Fruit fly (Drosophila melanogaster) whole organism, embryonic: ENCODE results near the gene SP.

Experiments
- CG10431 ChIP-seq: fragments of 200-800 bp; sonication (Bioruptor generic); optimal IDR thresholded peaks from 3 replicates; lab custom pipeline; 2018; ENCODE audit warnings: missing biosample characterization, mild to moderate bottlenecking, missing genetic modification characterization
- CG11247 ChIP-seq: fragments of 200-800 bp; sonication (Bioruptor generic); IDR thresholded peaks from 2 replicates; pipeline ENCODE4 v1.3.6; 2022; ENCODE audit warnings: missing biosample characterization, missing genetic modification characterization
- CG12391 ChIP-seq: fragments of 200-800 bp; sonication (Bioruptor generic); optimal IDR thresholded peaks from 3 replicates; lab custom pipeline; 2018; ENCODE audit warnings: missing biosample characterization, mild to moderate bottlenecking, missing genetic modification characterization, moderate library complexity
- CG14050 ChIP-seq: fragments of 200-800 bp; sonication (Bioruptor generic); IDR thresholded peaks from 3 replicates; pipeline ENCODE4 v1.3.6; 2022; ENCODE audit warnings: missing biosample characterization, missing genetic modification characterization
- CG5245 ChIP-seq: fragments of 200-800 bp; sonication (Bioruptor generic); optimal IDR thresholded peaks from 3 replicates; lab custom pipeline; 2016; ENCODE audit warnings: missing biosample characterization, missing genetic modification characterization
- CG9727 ChIP-seq: fragments of 200-800 bp; sonication (Bioruptor generic); optimal IDR thresholded peaks from 3 replicates; lab custom pipeline; 2017; ENCODE audit warnings: missing biosample characterization, mild to moderate bottlenecking, missing genetic modification characterization
- Doc3 ChIP-seq: fragments of 200-800 bp; sonication (Bioruptor generic); IDR thresholded peaks from 3 replicates; pipeline ENCODE4 v1.3.6; 2022; ENCODE audit warnings: missing biosample characterization, missing genetic modification characterization; ENCODE audit not compliant: partially characterized antibody
- Dref ChIP-seq: fragments of 200-800 bp; sonication (Bioruptor generic); IDR thresholded peaks from 2 replicates; pipeline ENCODE4 v1.3.6; 2022; ENCODE audit warnings: missing biosample characterization, missing genetic modification characterization
- E2f2 ChIP-seq: fragments of 200-800 bp; sonication (Bioruptor generic); IDR thresholded peaks from 2 replicates; pipeline ENCODE4 v1.3.6; 2022; ENCODE audit warnings: missing biosample characterization, missing genetic modification characterization
- MTF-1 ChIP-seq: fragments of 200-800 bp; sonication (Bioruptor generic); optimal IDR thresholded peaks from 2 replicates; lab custom pipeline; 2018; ENCODE audit warnings: missing biosample characterization, mild to moderate bottlenecking, missing genetic modification characterization, borderline replicate concordance
- NC2β ChIP-seq: fragments of 200-800 bp; sonication (Bioruptor generic); optimal IDR thresholded peaks from 2 replicates; lab custom pipeline; 2016; ENCODE audit warnings: missing biosample characterization, missing genetic modification characterization
- Opbp ChIP-seq: fragments of 200-800 bp; sonication (Bioruptor generic); IDR thresholded peaks from 3 replicates; pipeline ENCODE4 v1.3.6; 2022; ENCODE audit warnings: missing biosample characterization, missing genetic modification characterization; ENCODE audit not compliant: partially characterized antibody
- Ravus ChIP-seq: fragments of 200-800 bp; sonication (Bioruptor generic); IDR thresholded peaks from 2 replicates; pipeline ENCODE4 v1.3.6; 2022; ENCODE audit warnings: missing biosample characterization, missing genetic modification characterization
- Sry-β ChIP-seq: fragments of 200-800 bp; sonication (Bioruptor generic); optimal IDR thresholded peaks from 2 replicates; lab custom pipeline; 2018; ENCODE audit warnings: missing biosample characterization, mild to moderate bottlenecking, missing genetic modification characterization, moderate library complexity
- dimm ChIP-seq: fragments of 200-800 bp; sonication (Bioruptor generic); IDR thresholded peaks from 2 replicates; pipeline ENCODE4 v1.3.6; 2022; ENCODE audit warnings: missing biosample characterization, missing genetic modification characterization
- klu ChIP-seq: fragments of 200-800 bp; sonication (Bioruptor generic); IDR thresholded peaks from 2 replicates; pipeline ENCODE4 v1.3.6; 2022; ENCODE audit warnings: missing biosample characterization, missing genetic modification characterization
- pros ChIP-seq: fragments of 200-800 bp; sonication (Bioruptor generic); optimal IDR thresholded peaks from 3 replicates; lab custom pipeline; 2019; ENCODE audit warnings: missing biosample characterization, mild to moderate bottlenecking, missing genetic modification characterization, moderate library complexity
- run ChIP-seq: fragments of 200-800 bp; sonication (Bioruptor generic); optimal IDR thresholded peaks from 3 replicates; lab custom pipeline; 2018; ENCODE audit warnings: missing biosample characterization, mild to moderate bottlenecking, missing genetic modification characterization
- tna ChIP-seq: fragments of 200-800 bp; sonication (Bioruptor generic); IDR thresholded peaks from 2 replicates; pipeline ENCODE4 v1.3.6; 2022; ENCODE audit warnings: missing biosample characterization, missing genetic modification characterization; ENCODE audit not compliant: partially characterized antibody

Gene SP

DNA sequence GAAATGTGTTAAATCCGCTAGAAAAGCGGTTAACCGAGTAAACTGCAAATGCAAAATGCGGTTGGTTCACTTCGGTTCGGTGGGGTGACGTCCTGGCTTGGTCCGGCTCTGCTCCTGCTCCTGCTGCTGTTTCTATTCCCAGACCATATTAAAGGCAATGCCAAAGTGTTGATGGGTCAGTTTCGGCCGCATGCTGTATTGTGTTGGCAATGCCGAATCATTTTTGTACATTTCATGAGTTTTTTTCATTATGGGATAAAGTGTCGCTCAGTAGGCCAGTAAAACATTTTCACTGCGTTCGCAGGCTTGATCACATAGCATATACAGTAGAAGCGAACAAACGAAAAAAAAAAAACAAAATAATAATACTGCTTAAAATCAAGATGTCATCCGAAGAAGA is 27.4 kb downstream of the SP start, which contains the start of gene CG14113 (continued):
- TF ChIP-seq pros (GFP tag; lab: Kevin White, UChicago) (no peak), CG12391 (tag; lab: Kevin White, UChicago) (no peak), MTF-1 (no peak), tna (no peak)

DNA sequence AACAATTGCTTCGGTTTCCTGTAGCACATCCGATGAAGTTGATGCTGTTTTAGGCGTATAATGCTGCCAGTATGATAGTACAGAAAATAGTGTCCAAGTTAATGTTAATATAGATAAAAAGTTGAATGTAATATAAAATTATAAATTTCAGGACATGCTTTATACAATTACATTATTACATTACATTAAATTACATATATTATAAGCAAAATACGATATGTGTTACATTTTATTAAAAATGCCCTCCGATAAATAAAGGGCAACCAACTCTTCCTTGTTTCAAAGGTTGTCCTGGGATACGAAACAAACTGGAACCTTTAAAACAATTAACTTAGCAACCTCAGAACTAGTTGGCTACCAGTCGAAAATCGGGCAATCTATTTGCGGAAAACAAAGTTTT is 47.3 kb downstream of the SP start, which contains the start of gene CG17687:
Gene CG17687 (plus strand): TSS at position 301 of the 400 bp plus-strand sequence.
- TF ChIP-seq E2f2 (GFP tag; lab: Robert Waterston, UW) (no peak), run (tag; lab: Kevin White, UChicago) (no peak), Doc3 (GFP tag; lab: Robert Waterston, UW) (no peak), CG11247 (GFP tag; lab: Robert Waterston, UW) (no peak), Sry-β (no peak), klu (GFP tag; lab: Robert Waterston, UW) (no peak), Dref (GFP tag; lab: Robert Waterston, UW) (no peak), CG9727 (GFP tag; lab: Kevin White, UChicago) (no peak), dimm (GFP tag; lab: Robert Waterston, UW) (no peak), CG10431 (GFP tag; lab: Kevin White, UChicago) (no peak), CG14050 (no peak), CG5245 (GFP tag; lab: Kevin White, UChicago) (no peak), NC2β (no peak), Opbp (GFP tag; lab: Robert Waterston, UW) (no peak), Ravus (GFP tag; lab: Robert Waterston, UW) (no peak)
